Fruit fly (Drosophila melanogaster) whole organism, embryonic: ENCODE measurements around the gene CG12766.
A peak's percentile ranks its signal among the peaks of the same experiment; 100 is the strongest.

Experiments used
- B-H2 ChIP-seq: fragments of 200-800 bp; sonication (Bioruptor generic); optimal IDR thresholded peaks from 2 replicates; lab custom pipeline; 2018; ENCODE audit warnings: missing biosample characterization, mild to moderate bottlenecking, missing genetic modification characterization
- BEAF-32 ChIP-seq: fragments of 200-800 bp; sonication (Bioruptor generic); optimal IDR thresholded peaks from 3 replicates; lab custom pipeline; 2017; ENCODE audit warnings: missing biosample characterization, missing genetic modification characterization, mild to moderate bottlenecking, moderate library complexity, missing genetic modification reagents
- Bgb ChIP-seq: fragments of 200-800 bp; sonication (Bioruptor generic); IDR thresholded peaks from 2 replicates; pipeline ENCODE4 v1.3.6; 2022; ENCODE audit warnings: missing biosample characterization, missing genetic modification characterization; ENCODE audit not compliant: partially characterized antibody
- CG10321 ChIP-seq: fragments of 200-800 bp; sonication (Bioruptor generic); IDR thresholded peaks from 2 replicates; pipeline ENCODE4 v1.3.6; 2022; ENCODE audit warnings: missing biosample characterization, missing genetic modification characterization
- CG10543 ChIP-seq: fragments of 200-800 bp; sonication (Bioruptor generic); optimal IDR thresholded peaks from 3 replicates; lab custom pipeline; 2017; ENCODE audit warnings: missing biosample characterization, mild to moderate bottlenecking, missing genetic modification characterization, moderate library complexity
- CG11723 ChIP-seq: fragments of 200-800 bp; sonication (Bioruptor generic); optimal IDR thresholded peaks from 2 replicates; lab custom pipeline; 2017; ENCODE audit warnings: missing biosample characterization, mild to moderate bottlenecking, missing genetic modification characterization
- CG12659 ChIP-seq: fragments of 200-800 bp; sonication (Bioruptor generic); optimal IDR thresholded peaks from 3 replicates; lab custom pipeline; 2017; ENCODE audit warnings: mild to moderate bottlenecking, missing biosample characterization, missing genetic modification reagents, missing genetic modification characterization
- CG13123 ChIP-seq: fragments of 200-800 bp; sonication (Bioruptor generic); optimal IDR thresholded peaks from 2 replicates; lab custom pipeline; 2016; ENCODE audit warnings: missing biosample characterization, missing genetic modification characterization
- CG13287 ChIP-seq: fragments of 200-800 bp; sonication (Bioruptor generic); IDR thresholded peaks from 2 replicates; pipeline ENCODE4 v1.3.6; 2022; ENCODE audit warnings: missing biosample characterization, missing genetic modification characterization; ENCODE audit not compliant: partially characterized antibody
- CG15269 ChIP-seq: fragments of 200-800 bp; sonication (Bioruptor generic); optimal IDR thresholded peaks from 2 replicates; lab custom pipeline; 2018; ENCODE audit warnings: missing biosample characterization, mild to moderate bottlenecking, missing genetic modification characterization, moderate library complexity
- CG15514 ChIP-seq: fragments of 200-800 bp; sonication (Bioruptor generic); optimal IDR thresholded peaks from 3 replicates; lab custom pipeline; 2017; ENCODE audit warnings: missing biosample characterization, missing genetic modification characterization, mild to moderate bottlenecking, moderate library complexity, missing genetic modification reagents
- CG16863 ChIP-seq: fragments of 200-800 bp; sonication (Bioruptor generic); optimal IDR thresholded peaks from 3 replicates; lab custom pipeline; 2016; ENCODE audit warnings: missing biosample characterization, missing genetic modification characterization
- CG18599 ChIP-seq: fragments of 200-800 bp; sonication (Bioruptor generic); optimal IDR thresholded peaks from 3 replicates; lab custom pipeline; 2017; ENCODE audit warnings: missing biosample characterization, missing genetic modification characterization, mild to moderate bottlenecking, moderate library complexity, missing genetic modification reagents
- CG2120 ChIP-seq: fragments of 200-800 bp; sonication (Bioruptor generic); optimal IDR thresholded peaks from 3 replicates; lab custom pipeline; 2016; ENCODE audit warnings: missing biosample characterization, missing genetic modification characterization
- CG2129 ChIP-seq: fragments of 200-800 bp; sonication (Bioruptor generic); IDR thresholded peaks from 2 replicates; pipeline ENCODE4 v1.3.6; 2022; ENCODE audit warnings: missing biosample characterization, missing genetic modification characterization; ENCODE audit not compliant: partially characterized antibody
- CG2678 ChIP-seq: fragments of 200-800 bp; sonication (Bioruptor generic); optimal IDR thresholded peaks from 3 replicates; lab custom pipeline; 2019; ENCODE audit warnings: missing biosample characterization, mild to moderate bottlenecking, missing genetic modification characterization, moderate library complexity
- CG3281 ChIP-seq: fragments of 200-800 bp; sonication (Bioruptor generic); optimal IDR thresholded peaks from 3 replicates; lab custom pipeline; 2017; ENCODE audit warnings: missing biosample characterization, mild to moderate bottlenecking, missing genetic modification characterization
- CG6813 ChIP-seq: fragments of 200-800 bp; sonication (Bioruptor generic); optimal IDR thresholded peaks from 2 replicates; lab custom pipeline; 2017; ENCODE audit warnings: missing biosample characterization, missing genetic modification characterization, mild to moderate bottlenecking, moderate library complexity, missing genetic modification reagents
- CG7556 ChIP-seq: fragments of 200-800 bp; sonication (Bioruptor generic); optimal IDR thresholded peaks from 2 replicates; lab custom pipeline; 2017; ENCODE audit warnings: missing biosample characterization, mild to moderate bottlenecking, missing genetic modification characterization
- CG7987 ChIP-seq: fragments of 200-800 bp; sonication (Bioruptor generic); optimal IDR thresholded peaks from 2 replicates; lab custom pipeline; 2018; ENCODE audit warnings: missing biosample characterization, mild to moderate bottlenecking, missing genetic modification characterization, moderate library complexity
- CG8388 ChIP-seq: fragments of 200-800 bp; sonication (Bioruptor generic); optimal IDR thresholded peaks from 2 replicates; lab custom pipeline; 2019; ENCODE audit warnings: missing biosample characterization, mild to moderate bottlenecking, missing genetic modification characterization, moderate library complexity
- Dfd ChIP-seq, 2 experiments: fragments of >200 bp; optimal IDR thresholded peaks; 2 replicates each; lab custom pipeline; 2017; ENCODE audit warnings: missing biosample characterization in 2 of 2, missing genetic modification characterization in 2 of 2
- Elba2 ChIP-seq: fragments of 200-800 bp; sonication (Bioruptor generic); optimal IDR thresholded peaks from 3 replicates; lab custom pipeline; 2016; ENCODE audit warnings: missing biosample characterization, missing genetic modification characterization
- Ets65A ChIP-seq: fragments of 200-800 bp; sonication (Bioruptor generic); peaks from one replicate; lab custom pipeline; 2016; ENCODE audit warnings: missing biosample characterization, missing genetic modification characterization
- Fer3 ChIP-seq: fragments of 200-800 bp; sonication (Bioruptor generic); optimal IDR thresholded peaks from 2 replicates; lab custom pipeline; 2018; ENCODE audit warnings: missing biosample characterization, mild to moderate bottlenecking, missing genetic modification characterization, moderate library complexity
- HHEX ChIP-seq: fragments of 200-800 bp; sonication (Bioruptor generic); optimal IDR thresholded peaks from 3 replicates; lab custom pipeline; 2017; ENCODE audit warnings: missing biosample characterization, mild to moderate bottlenecking, missing genetic modification characterization, missing genetic modification reagents
- HmgD ChIP-seq: fragments of 200-800 bp; sonication (Bioruptor generic); optimal IDR thresholded peaks from 3 replicates; lab custom pipeline; 2016; ENCODE audit warnings: missing biosample characterization, missing genetic modification characterization
- Hmr ChIP-seq: fragments of 200-800 bp; sonication (Bioruptor generic); optimal IDR thresholded peaks from 3 replicates; lab custom pipeline; 2017; ENCODE audit warnings: mild to moderate bottlenecking, missing biosample characterization, missing genetic modification reagents, missing genetic modification characterization
- Lpt ChIP-seq: fragments of >200 bp; optimal IDR thresholded peaks from 2 replicates; lab custom pipeline; 2018; ENCODE audit warnings: missing biosample characterization, missing genetic modification characterization
- Mes4 ChIP-seq: fragments of 200-800 bp; sonication (Bioruptor generic); optimal IDR thresholded peaks from 2 replicates; lab custom pipeline; 2016; ENCODE audit warnings: missing biosample characterization, missing genetic modification characterization
- Xrp1 ChIP-seq: fragments of 200-800 bp; sonication (Bioruptor generic); IDR thresholded peaks from 2 replicates; pipeline ENCODE4 v1.3.6; 2022; ENCODE audit warnings: missing biosample characterization, missing genetic modification characterization
- ash1 ChIP-seq: fragments of 200-800 bp; sonication (Bioruptor generic); optimal IDR thresholded peaks from 2 replicates; lab custom pipeline; 2018; ENCODE audit warnings: missing biosample characterization, mild to moderate bottlenecking, missing genetic modification characterization
- cwo ChIP-seq: fragments of 200-800 bp; sonication (Bioruptor generic); optimal IDR thresholded peaks from 3 replicates; lab custom pipeline; 2017; ENCODE audit warnings: missing biosample characterization, missing genetic modification characterization, mild to moderate bottlenecking, moderate library complexity, missing genetic modification reagents
- dysf ChIP-seq: fragments of 200-800 bp; sonication (Bioruptor generic); IDR thresholded peaks from 3 replicates; pipeline ENCODE4 v1.3.6; 2022; ENCODE audit warnings: missing biosample characterization, missing genetic modification characterization
- en ChIP-seq: fragments of 200-800 bp; sonication (Bioruptor generic); optimal IDR thresholded peaks from 2 replicates; lab custom pipeline; 2016; ENCODE audit warnings: missing biosample characterization, missing genetic modification characterization
- her ChIP-seq: fragments of 200-800 bp; sonication (Bioruptor generic); optimal IDR thresholded peaks from 2 replicates; lab custom pipeline; 2016; ENCODE audit warnings: missing biosample characterization, missing genetic modification characterization
- lab ChIP-seq: fragments of 200-800 bp; sonication (Bioruptor generic); optimal IDR thresholded peaks from 3 replicates; lab custom pipeline; 2017; ENCODE audit warnings: missing biosample characterization, missing genetic modification characterization, mild to moderate bottlenecking, moderate library complexity, missing genetic modification reagents
- lola ChIP-seq, 3 experiments: fragments of >200 bp in 2 of 3; fragments of 200-800 bp in 1 of 3; sonication (Bioruptor generic) in 1 of 3; optimal IDR thresholded peaks; 2 replicates each; lab custom pipeline; 2017 to 2019; ENCODE audit warnings: missing biosample characterization in 3 of 3, missing genetic modification characterization in 3 of 3, mild to moderate bottlenecking in 1 of 3, moderate library complexity in 1 of 3
- mam ChIP-seq: fragments of 200-800 bp; sonication (Bioruptor generic); optimal IDR thresholded peaks from 3 replicates; lab custom pipeline; 2016; ENCODE audit warnings: missing biosample characterization, missing genetic modification characterization
- odd ChIP-seq: fragments of 200-800 bp; sonication (Bioruptor generic); optimal IDR thresholded peaks from 2 replicates; lab custom pipeline; 2017; ENCODE audit warnings: missing biosample characterization, mild to moderate bottlenecking, missing genetic modification characterization
- org-1 ChIP-seq: fragments of 200-800 bp; sonication (Bioruptor generic); optimal IDR thresholded peaks from 2 replicates; lab custom pipeline; 2017; ENCODE audit warnings: missing biosample characterization, missing genetic modification characterization
- pros ChIP-seq: fragments of 200-800 bp; sonication (Bioruptor generic); optimal IDR thresholded peaks from 3 replicates; lab custom pipeline; 2019; ENCODE audit warnings: missing biosample characterization, mild to moderate bottlenecking, missing genetic modification characterization, moderate library complexity
- psq ChIP-seq: fragments of 200-800 bp; sonication (Bioruptor generic); optimal IDR thresholded peaks from 2 replicates; lab custom pipeline; 2017; ENCODE audit warnings: missing biosample characterization, missing genetic modification characterization
- rib ChIP-seq: fragments of 200-800 bp; sonication (Bioruptor generic); IDR thresholded peaks from 2 replicates; pipeline ENCODE4 v1.3.6; 2022; ENCODE audit warnings: missing biosample characterization, missing genetic modification characterization
- sens ChIP-seq: fragments of 200-800 bp; sonication (Bioruptor generic); peaks from one replicate; lab custom pipeline; 2016; ENCODE audit warnings: missing biosample characterization, missing genetic modification characterization
- slbo ChIP-seq: fragments of 200-800 bp; sonication (Bioruptor generic); IDR thresholded peaks from 2 replicates; pipeline ENCODE4 v1.3.6; 2022; ENCODE audit warnings: missing biosample characterization, missing genetic modification characterization
- ssp ChIP-seq: fragments of 200-800 bp; sonication (Bioruptor generic); IDR thresholded peaks from 2 replicates; pipeline ENCODE4 v1.3.6; 2022; ENCODE audit warnings: missing biosample characterization, missing genetic modification characterization
- tgo ChIP-seq: fragments of 200-800 bp; sonication (Bioruptor generic); IDR thresholded peaks from 3 replicates; pipeline ENCODE4 v1.3.6; 2022; ENCODE audit warnings: missing biosample characterization, missing genetic modification characterization
- vfl ChIP-seq: fragments of 200-800 bp; sonication (Bioruptor generic); optimal IDR thresholded peaks from 2 replicates; lab custom pipeline; 2016; ENCODE audit warnings: missing biosample characterization, missing genetic modification characterization
- wor ChIP-seq: fragments of 200-800 bp; sonication (Bioruptor generic); IDR thresholded peaks from 2 replicates; pipeline ENCODE4 v1.3.6; 2022; ENCODE audit warnings: missing biosample characterization, missing genetic modification characterization

CG12766 gene

dm6 chr3L:3932742-3933289, 7.1 kb downstream of the CG12766 start (continued):
- no peak for TF ChIP-seq en (GFP tag; lab: Kevin White, UChicago)
- TF ChIP-seq dysf (GFP tag; lab: Robert Waterston, UW) = peak; percentile 28; the same call in 1 of the 3 replicates
- TF ChIP-seq CG2129 (GFP tag; lab: Robert Waterston, UW) = no peak
- TF ChIP-seq wor (GFP tag; lab: Robert Waterston, UW) = no peak
- no peak for TF ChIP-seq lola (GFP tag; optimal IDR thresholded peaks at IDR 0.05; lab: Kevin White, UChicago)
- TF ChIP-seq CG7556 (GFP tag; lab: Kevin White, UChicago) = peak; percentile 38
- TF ChIP-seq tgo = no peak
- no peak for TF ChIP-seq Dfd (GFP tag; optimal IDR thresholded peaks at IDR 0.05; lab: Kevin White, UChicago)
- TF ChIP-seq CG15514 (GFP tag; lab: Kevin White, UChicago) = peak; percentile 64
- TF ChIP-seq CG13287 (GFP tag; lab: Robert Waterston, UW) = no peak
- TF ChIP-seq B-H2 (GFP tag; lab: Kevin White, UChicago) = peak; percentile 15
- no peak for TF ChIP-seq CG16863 (GFP tag; lab: Kevin White, UChicago)
- TF ChIP-seq Hmr = peak; percentile 72
- no peak for TF ChIP-seq BEAF-32 (GFP tag; lab: Kevin White, UChicago)
- no peak for TF ChIP-seq mam (GFP tag; lab: Kevin White, UChicago)
- peak; percentile 23 for TF ChIP-seq odd (GFP tag; lab: Kevin White, UChicago)
- TF ChIP-seq CG7987 (GFP tag; lab: Kevin White, UChicago) = peak; percentile 13
- no peak for TF ChIP-seq slbo (GFP tag; lab: Robert Waterston, UW)
- no peak for TF ChIP-seq CG10321
- peak; percentile 29 for TF ChIP-seq HHEX
- TF ChIP-seq psq (GFP tag; lab: Kevin White, UChicago) = no peak
- no peak for TF ChIP-seq pros
- TF ChIP-seq CG3281 (GFP tag; lab: Kevin White, UChicago) = peak; percentile 75
- no peak for TF ChIP-seq CG13123 (GFP tag; lab: Kevin White, UChicago)
- no peak for TF ChIP-seq org-1 (GFP tag; lab: Kevin White, UChicago)
- TF ChIP-seq ssp = no peak
- peak; percentile 60 for TF ChIP-seq CG15269 (tag; lab: Kevin White, UChicago)
- no peak for TF ChIP-seq HmgD
- TF ChIP-seq Mes4 = no peak
- TF ChIP-seq Xrp1 (GFP tag; lab: Robert Waterston, UW) = no peak
- TF ChIP-seq CG6813 (GFP tag; lab: Kevin White, UChicago) = peak; percentile 48
- TF ChIP-seq CG8388 (GFP tag; lab: Kevin White, UChicago) = no peak
- no peak for TF ChIP-seq Elba2 (GFP tag; lab: Kevin White, UChicago)
- TF ChIP-seq Fer3 (tag; lab: Kevin White, UChicago) = peak; percentile 71
- TF ChIP-seq Ets65A = peak; percentile 53
- TF ChIP-seq CG12659 (GFP tag; lab: Kevin White, UChicago) = peak; percentile 32
- TF ChIP-seq Lpt (GFP tag; lab: Kevin White, UChicago) = no peak
- TF ChIP-seq rib (GFP tag; lab: Robert Waterston, UW) = no peak
- TF ChIP-seq ash1 = peak; percentile 24

dm6 chr3L:3931778-3932177, 8.1 kb downstream of the CG12766 start:
- peak; percentile 52 for TF ChIP-seq Hmr
- TF ChIP-seq CG2120 (GFP tag; lab: Kevin White, UChicago) = peak; percentile 5
- TF ChIP-seq Fer3 (tag; lab: Kevin White, UChicago) = peak; percentile 12
- no peak for TF ChIP-seq Bgb (GFP tag; lab: Robert Waterston, UW)
- no peak for TF ChIP-seq CG11723
- TF ChIP-seq vfl (GFP tag; lab: Kevin White, UChicago) = no peak
- TF ChIP-seq her (GFP tag; lab: Kevin White, UChicago) = no peak
- TF ChIP-seq CG2678 (tag; lab: Kevin White, UChicago) = peak; percentile 14
- TF ChIP-seq sens (GFP tag; lab: Kevin White, UChicago) = peak; percentile 42
- peak; percentile 64 for TF ChIP-seq cwo (GFP tag; lab: Kevin White, UChicago)
- peak; percentile 19 for TF ChIP-seq CG15514 (GFP tag; lab: Kevin White, UChicago)
- TF ChIP-seq CG10543 (GFP tag; lab: Kevin White, UChicago) = peak; percentile 6
- TF ChIP-seq B-H2 (GFP tag; lab: Kevin White, UChicago) = peak; percentile 24
- peak; percentile 38 for TF ChIP-seq lab (GFP tag; lab: Kevin White, UChicago)
- peak; percentile 51 for TF ChIP-seq CG18599 (GFP tag; lab: Kevin White, UChicago)
